Worm (Caenorhabditis elegans) whole organism, L2 larva: ENCODE measurements around the gene lbp-1.
A peak's percentile ranks its signal among the peaks of the same experiment; 100 is the strongest.

Source experiments
- C34F6.9 ChIP-seq: fragments of 150-350 bp; optimal IDR thresholded peaks from 2 replicates; lab custom pipeline; 2014; ENCODE audit warnings: missing biosample characterization, missing genetic modification characterization
- F13H6.1 ChIP-seq: sonication (generic microtip); optimal IDR thresholded peaks from 2 replicates; lab custom pipeline; 2016; ENCODE audit warnings: missing genetic modification characterization, missing compliant biosample characterization
- Y55F3AM.14 ChIP-seq: fragments of 200-800 bp; sonication (Bioruptor generic); optimal IDR thresholded peaks from 2 replicates; lab custom pipeline; 2018; ENCODE audit warnings: mild to moderate bottlenecking, missing genetic modification characterization, missing compliant biosample characterization
- ZK546.5 ChIP-seq: sonication (generic microtip); optimal IDR thresholded peaks from 2 replicates; lab custom pipeline; 2017; ENCODE audit warnings: missing biosample characterization, missing genetic modification characterization
- alr-1 ChIP-seq: fragments of 150-350 bp; optimal IDR thresholded peaks from 2 replicates; lab custom pipeline; 2014; ENCODE audit warnings: missing biosample characterization, missing genetic modification characterization
- aly-2 ChIP-seq: fragments of 150-350 bp; optimal IDR thresholded peaks from 2 replicates; lab custom pipeline; 2014; ENCODE audit warnings: missing biosample characterization, missing genetic modification characterization
- ama-1 ChIP-seq: fragments of 150-350 bp; optimal IDR thresholded peaks from 2 replicates; lab custom pipeline; 2018; ENCODE audit warnings: inconsistent platforms
- ceh-16 ChIP-seq: fragments of 150-350 bp; optimal IDR thresholded peaks from 2 replicates; lab custom pipeline; 2014; ENCODE audit warnings: missing biosample characterization, missing genetic modification characterization
- crh-2 ChIP-seq: sonication (generic microtip); optimal IDR thresholded peaks from 2 replicates; lab custom pipeline; 2017; ENCODE audit warnings: missing biosample characterization, missing genetic modification characterization
- dmd-4 ChIP-seq: sonication (generic microtip); optimal IDR thresholded peaks from 2 replicates; lab custom pipeline; 2017; ENCODE audit warnings: missing biosample characterization, missing genetic modification characterization
- egl-27 ChIP-seq: sonication (generic microtip); optimal IDR thresholded peaks from 3 replicates; lab custom pipeline; 2017; ENCODE audit warnings: missing biosample characterization, missing genetic modification reagents, missing genetic modification characterization
- elt-3 ChIP-seq: sonication (generic microtip); optimal IDR thresholded peaks from 2 replicates; lab custom pipeline; 2017; ENCODE audit warnings: missing biosample characterization, missing genetic modification characterization
- fos-1 ChIP-seq: fragments of 150-350 bp; optimal IDR thresholded peaks from 2 replicates; lab custom pipeline; 2014; ENCODE audit warnings: missing biosample characterization, missing genetic modification characterization
- lin-11 ChIP-seq: fragments of 150-350 bp; sonication (generic microtip); optimal IDR thresholded peaks from 2 replicates; lab custom pipeline; 2014; ENCODE audit warnings: missing biosample characterization, missing genetic modification characterization, inconsistent platforms, mixed read lengths
- lin-39 ChIP-seq: fragments of 150-350 bp; optimal IDR thresholded peaks from 2 replicates; lab custom pipeline; 2014; ENCODE audit warnings: missing biosample characterization, missing genetic modification reagents, missing genetic modification characterization
- lsy-2 ChIP-seq, 2 experiments: fragments of 150-350 bp in 1 of 2; sonication (generic microtip) in 1 of 2; optimal IDR thresholded peaks; 2 replicates each; lab custom pipeline; 2014 to 2017; ENCODE audit warnings: missing biosample characterization in 2 of 2, missing genetic modification characterization in 2 of 2
- mab-5 ChIP-seq: fragments of 150-350 bp; optimal IDR thresholded peaks from 2 replicates; lab custom pipeline; 2014; ENCODE audit warnings: missing biosample characterization, missing genetic modification characterization
- mdl-1 ChIP-seq, 2 experiments: fragments of 150-350 bp in 1 of 2; sonication (generic microtip) in 1 of 2; optimal IDR thresholded peaks; 2 replicates each; lab custom pipeline; 2017; ENCODE audit warnings: missing biosample characterization in 2 of 2, missing genetic modification characterization in 2 of 2
- nhr-129 ChIP-seq: fragments of 150-350 bp; optimal IDR thresholded peaks from 2 replicates; lab custom pipeline; 2014; ENCODE audit warnings: missing biosample characterization, missing genetic modification characterization
- nhr-21 ChIP-seq: fragments of 150-350 bp; optimal IDR thresholded peaks from 2 replicates; lab custom pipeline; 2014; ENCODE audit warnings: missing biosample characterization, missing genetic modification characterization
- nhr-23 ChIP-seq: fragments of 150-350 bp; optimal IDR thresholded peaks from 2 replicates; lab custom pipeline; 2014; ENCODE audit warnings: missing biosample characterization, missing genetic modification reagents, missing genetic modification characterization
- nhr-237 ChIP-seq: fragments of 150-350 bp; optimal IDR thresholded peaks from 2 replicates; lab custom pipeline; 2014; ENCODE audit warnings: missing biosample characterization, missing genetic modification characterization
- nhr-25 ChIP-seq: fragments of 150-350 bp; sonication (generic microtip); optimal IDR thresholded peaks from 3 replicates; lab custom pipeline; 2014; ENCODE audit warnings: missing biosample characterization, missing genetic modification characterization
- nhr-6 ChIP-seq: fragments of 150-350 bp; optimal IDR thresholded peaks from 2 replicates; lab custom pipeline; 2014; ENCODE audit warnings: missing biosample characterization, missing genetic modification characterization
- nhr-77 ChIP-seq: fragments of 150-350 bp; optimal IDR thresholded peaks from 2 replicates; lab custom pipeline; 2014; ENCODE audit warnings: missing biosample characterization, missing genetic modification characterization
- peb-1 ChIP-seq: fragments of 150-350 bp; optimal IDR thresholded peaks from 2 replicates; lab custom pipeline; 2014; ENCODE audit warnings: missing biosample characterization, missing genetic modification characterization
- skn-1 ChIP-seq: sonication (generic microtip); optimal IDR thresholded peaks from 2 replicates; lab custom pipeline; 2017; ENCODE audit warnings: missing biosample characterization, missing genetic modification characterization
- sma-3 ChIP-seq: sonication (generic microtip); optimal IDR thresholded peaks from 2 replicates; lab custom pipeline; 2016; ENCODE audit warnings: missing genetic modification reagents, missing genetic modification characterization, missing compliant biosample characterization
- sma-9 ChIP-seq, 2 experiments: fragments of 150-350 bp in 1 of 2; sonication (generic microtip) in 1 of 2; optimal IDR thresholded peaks; 2 replicates each; lab custom pipeline; 2014 to 2016; ENCODE audit warnings: missing genetic modification characterization in 2 of 2, mild to moderate bottlenecking in 1 of 2, missing biosample characterization in 1 of 2, missing compliant biosample characterization in 1 of 2, missing genetic modification reagents in 1 of 2, moderate library complexity in 1 of 2
- snpc-4 ChIP-seq: fragments of 150-350 bp; optimal IDR thresholded peaks from 2 replicates; lab custom pipeline; 2014; ENCODE audit warnings: missing biosample characterization, missing genetic modification characterization
- unc-62 ChIP-seq: fragments of 150-350 bp; optimal IDR thresholded peaks from 2 replicates; lab custom pipeline; 2014; ENCODE audit warnings: missing biosample characterization, missing genetic modification reagents, missing genetic modification characterization
- ztf-11 ChIP-seq: sonication (generic microtip); optimal IDR thresholded peaks from 2 replicates; lab custom pipeline; 2017; ENCODE audit warnings: missing biosample characterization, missing genetic modification characterization
- ztf-4 ChIP-seq: fragments of 150-350 bp; optimal IDR thresholded peaks from 2 replicates; lab custom pipeline; 2014; ENCODE audit warnings: missing biosample characterization, missing genetic modification characterization

The lbp-1 gene

ce11 chrX:3230575-3230974, 28.4 kb upstream of the lbp-1 start:
- TF ChIP-seq mab-5 (tag; lab: Kevin White, UChicago) (no peak), peb-1 (tag; lab: Kevin White, UChicago) (no peak), nhr-23 (tag; lab: Kevin White, UChicago) (no peak), aly-2 (tag; lab: Kevin White, UChicago) (no peak), sma-3 (GFP tag; lab: Kevin White, UChicago) (no peak), ztf-4 (tag; lab: Kevin White, UChicago) (no peak), F13H6.1 (tag; lab: Kevin White, UChicago) (no peak), nhr-21 (tag; lab: Kevin White, UChicago) (no peak)

DNA sequence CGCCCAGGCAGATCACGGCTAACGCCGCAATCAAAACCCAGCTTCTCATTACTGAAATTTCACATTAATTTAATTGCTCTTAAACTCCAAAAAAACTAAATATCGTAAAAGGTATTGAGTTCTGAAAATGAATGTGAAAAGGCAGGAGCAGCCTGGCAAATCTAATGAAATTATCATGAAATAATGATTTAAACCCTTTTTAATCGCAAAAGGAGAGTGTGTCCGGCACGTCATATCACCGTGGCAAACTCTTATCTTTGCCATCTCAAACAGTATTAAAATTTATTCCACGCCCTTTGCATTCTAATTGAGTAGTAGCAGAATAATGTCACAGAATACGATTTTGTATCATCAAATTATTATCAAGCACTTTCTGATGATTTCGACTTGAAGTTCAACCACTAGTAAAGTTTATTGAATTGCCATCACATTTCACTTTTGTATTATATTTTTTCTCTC, 23.6 kb upstream of the lbp-1 start, which contains the start of gene F28B4.3:
Gene F28B4.3, minus strand, starts transcription at position 51 of the 459 bp plus-strand sequence.
- TF ChIP-seq elt-3 (tag; lab: Kevin White, UChicago) (no peak), peb-1 (tag; lab: Kevin White, UChicago) (no peak), lin-39 (tag; lab: Kevin White, UChicago) (no peak), nhr-23 (tag; lab: Kevin White, UChicago) (no peak), C34F6.9 (tag; lab: Kevin White, UChicago) (no peak), dmd-4 (no peak), fos-1 (peak; percentile 95), crh-2 (tag; lab: Kevin White, UChicago) (peak; percentile 85), lin-11 (no peak), skn-1 (tag; lab: Kevin White, UChicago) (no peak), sma-9 (GFP tag; optimal IDR thresholded peaks at IDR 0.05; lab: Kevin White, UChicago) (peak; percentile 72), sma-9 (tag; optimal IDR thresholded peaks at IDR 0.05; lab: Kevin White, UChicago) (no peak)
- TF ChIP-seq, all 48 proteins: peak for 3

- TF ChIP-seq egl-27 (tag; lab: Kevin White, UChicago) (no peak), crh-2 (tag; lab: Kevin White, UChicago) (peak; percentile 59), sma-9 (GFP tag; optimal IDR thresholded peaks at IDR 0.05; lab: Kevin White, UChicago) (peak; percentile 14), sma-9 (tag; optimal IDR thresholded peaks at IDR 0.05; lab: Kevin White, UChicago) (no peak), lin-39 (tag; lab: Kevin White, UChicago) (no peak), fos-1 (peak; percentile 57)
Measured at ce11 chrX:3243614-3244013, 15.3 kb upstream of the lbp-1 start, which contains the start of gene irg-7. irg-7 (minus strand) TSS chrX:3243636.

- TF ChIP-seq ZK546.5 (tag; lab: Kevin White, UChicago) (no peak), ama-1 (lab: Kevin White, UChicago) (no peak), fos-1 (peak; percentile 25)
Measured at ce11 chrX:3244402-3244801, 14.5 kb upstream of the lbp-1 start.

ce11 chrX:3245812-3246211, 13.1 kb upstream of the lbp-1 start, which contains the start of gene F40F4.7:
F40F4.7 (minus strand) TSS chrX:3245933.
- TF ChIP-seq nhr-237 (tag; lab: Kevin White, UChicago) (no peak), dmd-4 (no peak), lsy-2 (tag; optimal IDR thresholded peaks at IDR 0.05; lab: Kevin White, UChicago) (peak; percentile 14 to 71), C34F6.9 (tag; lab: Kevin White, UChicago) (no peak), alr-1 (tag; lab: Kevin White, UChicago) (no peak), F13H6.1 (tag; lab: Kevin White, UChicago) (peak; percentile 36), crh-2 (tag; lab: Kevin White, UChicago) (peak; percentile 33), nhr-21 (tag; lab: Kevin White, UChicago) (peak; percentile 28), ceh-16 (tag; lab: Kevin White, UChicago) (no peak), lin-11 (peak; percentile 10), sma-3 (GFP tag; lab: Kevin White, UChicago) (peak; percentile 43), nhr-129 (tag; lab: Kevin White, UChicago) (peak; percentile 88), mdl-1 (tag; optimal IDR thresholded peaks at IDR 0.05; lab: Kevin White, UChicago) (peak; percentile 41 to 49), sma-9 (GFP tag; optimal IDR thresholded peaks at IDR 0.05; lab: Kevin White, UChicago) (peak; percentile 71), sma-9 (tag; optimal IDR thresholded peaks at IDR 0.05; lab: Kevin White, UChicago) (no peak), skn-1 (tag; lab: Kevin White, UChicago) (peak; percentile 16), fos-1 (peak; percentile 64), aly-2 (tag; lab: Kevin White, UChicago) (no peak), nhr-25 (tag; lab: Kevin White, UChicago) (no peak), snpc-4 (tag; lab: Kevin White, UChicago) (no peak), Y55F3AM.14 (GFP tag; lab: Kevin White, UChicago) (no peak), ztf-4 (tag; lab: Kevin White, UChicago) (no peak), lin-39 (tag; lab: Kevin White, UChicago) (no peak), egl-27 (tag; lab: Kevin White, UChicago) (peak; percentile 38), mab-5 (tag; lab: Kevin White, UChicago) (no peak), unc-62 (no peak), nhr-6 (tag; lab: Kevin White, UChicago) (no peak), nhr-77 (tag; lab: Kevin White, UChicago) (no peak), ztf-11 (tag; lab: Kevin White, UChicago) (no peak)
